Fruit fly (Drosophila melanogaster) whole organism, embryonic: Measurements from ENCODE around the gene cue.

ENCODE experiments used
- Atf6 ChIP-seq: fragments of 200-800 bp; sonication (Bioruptor generic); IDR thresholded peaks from 2 replicates; pipeline ENCODE4 v1.3.6; 2022; ENCODE audit warnings: missing biosample characterization, missing genetic modification characterization
- C15 ChIP-seq: fragments of 200-800 bp; sonication (Bioruptor generic); IDR thresholded peaks from 3 replicates; pipeline ENCODE4 v1.3.6; 2022; ENCODE audit warnings: missing biosample characterization, missing genetic modification characterization
- CG13287 ChIP-seq: fragments of 200-800 bp; sonication (Bioruptor generic); IDR thresholded peaks from 2 replicates; pipeline ENCODE4 v1.3.6; 2022; ENCODE audit warnings: missing biosample characterization, missing genetic modification characterization; ENCODE audit not compliant: partially characterized antibody
- CG15601 ChIP-seq: fragments of 200-800 bp; sonication (Bioruptor generic); optimal IDR thresholded peaks from 3 replicates; lab custom pipeline; 2019; ENCODE audit warnings: missing biosample characterization, mild to moderate bottlenecking, missing genetic modification characterization, moderate library complexity
- CG2129 ChIP-seq: fragments of 200-800 bp; sonication (Bioruptor generic); IDR thresholded peaks from 2 replicates; pipeline ENCODE4 v1.3.6; 2022; ENCODE audit warnings: missing biosample characterization, missing genetic modification characterization; ENCODE audit not compliant: partially characterized antibody
- Hr78 ChIP-seq, 2 experiments: fragments of 200-800 bp in 1 of 2; fragments of >200 bp in 1 of 2; sonication (Bioruptor generic) in 1 of 2; optimal IDR thresholded peaks; 2 replicates each; lab custom pipeline; 2017 to 2019; ENCODE audit warnings: missing biosample characterization in 2 of 2, missing genetic modification characterization in 2 of 2, mild to moderate bottlenecking in 1 of 2, moderate library complexity in 1 of 2
- Nf-YA ChIP-seq: fragments of 200-800 bp; sonication (Bioruptor generic); IDR thresholded peaks from 2 replicates; pipeline ENCODE4 v1.3.6; 2022; ENCODE audit warnings: missing biosample characterization, missing genetic modification characterization
- NfI ChIP-seq: fragments of 200-800 bp; sonication (Bioruptor generic); optimal IDR thresholded peaks from 3 replicates; lab custom pipeline; 2018; ENCODE audit warnings: missing biosample characterization, mild to moderate bottlenecking, missing genetic modification characterization, moderate library complexity
- kay ChIP-seq: fragments of 200-800 bp; sonication (Bioruptor generic); optimal IDR thresholded peaks from 2 replicates; lab custom pipeline; 2016; ENCODE audit warnings: missing biosample characterization, missing genetic modification characterization
- pan ChIP-seq, 4 experiments: fragments of >200 bp in 3 of 4; fragments of 200-800 bp in 1 of 4; sonication (Bioruptor generic) in 1 of 4; optimal IDR thresholded peaks in 3 of 4; IDR thresholded peaks in 1 of 4; 2 replicates each; pipeline versions ENCODE4 v1.3.6 to Lab custom; 2017 to 2022; ENCODE audit warnings: missing biosample characterization in 2 of 4, missing genetic modification characterization in 2 of 4, mixed read lengths in 1 of 4
- usp ChIP-seq: fragments of >200 bp; optimal IDR thresholded peaks from 2 replicates; lab custom pipeline; 2017; ENCODE audit warnings: missing biosample characterization, missing genetic modification characterization

DNA sequence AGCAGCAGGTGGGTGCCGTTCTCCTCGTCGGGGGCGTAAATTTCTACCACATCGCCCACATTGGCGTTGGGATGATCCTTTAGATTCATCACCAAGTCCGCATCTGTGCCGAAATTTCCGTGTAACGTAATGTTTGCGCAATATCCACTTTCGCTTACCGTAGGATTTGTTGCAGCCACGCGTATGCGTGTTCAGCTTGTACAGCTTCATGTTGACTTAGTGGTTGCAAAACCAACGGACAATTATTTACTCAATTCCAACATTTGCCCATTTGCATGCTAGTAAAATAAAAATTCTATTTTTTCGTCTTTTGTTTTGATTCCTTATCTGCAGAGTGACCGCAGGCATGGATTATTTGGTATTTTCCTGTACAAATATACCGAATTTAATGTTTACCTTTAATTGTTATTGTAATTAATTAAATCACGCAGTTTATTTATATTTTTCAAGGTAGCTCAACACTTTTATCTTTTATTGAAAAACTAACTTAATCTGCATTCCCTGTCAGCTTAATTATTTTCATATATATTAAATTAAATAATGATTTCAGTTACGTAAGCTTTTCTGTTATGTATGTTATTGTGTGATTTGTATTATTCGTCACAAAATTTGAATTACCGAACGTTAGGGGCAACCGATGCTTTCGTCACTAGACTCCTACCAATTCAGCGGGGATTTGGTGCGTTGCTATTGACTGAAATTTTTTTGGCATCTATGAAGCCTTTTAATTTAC is 16.8 kb upstream of the cue start, which contains the start of gene Iml1:
- TF ChIP-seq NfI (GFP tag; lab: Kevin White, UChicago) (peak; percentile 17), CG2129 (no peak), Atf6 (GFP tag; lab: Robert Waterston, UW) (peak; percentile 33; the same call in 1 of the 2 replicates), kay (GFP tag; lab: Kevin White, UChicago) (no peak), CG15601 (tag; lab: Kevin White, UChicago) (no peak), C15 (GFP tag; lab: Robert Waterston, UW) (no peak), CG13287 (GFP tag; lab: Robert Waterston, UW) (peak; percentile 25; the same call in 1 of the 2 replicates), usp (GFP tag; lab: Kevin White, UChicago) (no peak), Nf-YA (no peak), pan (optimal IDR thresholded peaks at IDR 0.05; lab: Kevin White, UChicago) (no peak), pan (GFP tag; optimal IDR thresholded peaks at IDR 0.05 in 1 of 2, IDR thresholded peaks at IDR 0.05 in 1 of 2) (peak in 1 of 2 experiments; percentile 53), Hr78 (GFP tag; optimal IDR thresholded peaks at IDR 0.05; lab: Kevin White, UChicago) (no peak)
